Fruit fly (Drosophila melanogaster) whole organism, wandering third instar larva: ENCODE results near the gene CG7789.

Experiments
- CG32264 ChIP-seq: fragments of 200-800 bp; sonication (Bioruptor generic); optimal IDR thresholded peaks from 2 replicates; lab custom pipeline; 2016; ENCODE audit warnings: missing biosample characterization, missing genetic modification characterization
- CG9705 ChIP-seq: fragments of 200-800 bp; sonication (Bioruptor generic); optimal IDR thresholded peaks from 2 replicates; lab custom pipeline; 2018; ENCODE audit warnings: missing biosample characterization, mild to moderate bottlenecking, missing genetic modification characterization
- Dfd ChIP-seq: fragments of >200 bp; optimal IDR thresholded peaks from 2 replicates; lab custom pipeline; 2017; ENCODE audit warnings: missing biosample characterization, missing genetic modification characterization
- Dif ChIP-seq: fragments of 200-275, 200-300 bp; sonication (Bioruptor generic); optimal IDR thresholded peaks from 2 replicates; lab custom pipeline; 2018; ENCODE audit warnings: missing biosample characterization, missing genetic modification characterization; ENCODE audit not compliant: partially characterized antibody
- GATAd ChIP-seq: sonication (Bioruptor generic); optimal IDR thresholded peaks from 2 replicates; lab custom pipeline; 2016; ENCODE audit warnings: missing biosample characterization, missing genetic modification characterization
- HLH106 ChIP-seq: fragments of 200-800 bp; optimal IDR thresholded peaks from 3 replicates; lab custom pipeline; 2019; ENCODE audit warnings: missing biosample characterization, mild to moderate bottlenecking, missing genetic modification characterization, moderate library complexity
- Hnf4 ChIP-seq: fragments of 200-800 bp; sonication (Bioruptor generic); optimal IDR thresholded peaks from 2 replicates; lab custom pipeline; 2016; ENCODE audit warnings: missing biosample characterization, mild to moderate bottlenecking, missing genetic modification characterization
- Hr78 ChIP-seq: fragments of >200 bp; optimal IDR thresholded peaks from 2 replicates; lab custom pipeline; 2017; ENCODE audit warnings: missing biosample characterization, missing genetic modification characterization
- Hr83 ChIP-seq: fragments of 200-300 bp; sonication (Bioruptor generic); optimal IDR thresholded peaks from 2 replicates; lab custom pipeline; 2016; ENCODE audit warnings: missing biosample characterization, mild to moderate bottlenecking, missing genetic modification characterization, moderate library complexity; ENCODE audit not compliant: poor library complexity, severe bottlenecking
- Mio ChIP-seq: sonication (Bioruptor generic); optimal IDR thresholded peaks from 2 replicates; lab custom pipeline; 2016; ENCODE audit warnings: missing biosample characterization, missing genetic modification characterization
- Myc ChIP-seq: fragments of >200 bp; optimal IDR thresholded peaks from 2 replicates; lab custom pipeline; 2017
- N ChIP-seq: fragments of >200 bp; optimal IDR thresholded peaks from 2 replicates; lab custom pipeline; 2018; ENCODE audit warnings: missing biosample characterization, missing external identifiers, missing genetic modification characterization
- Rel ChIP-seq, 2 experiments: fragments of 200-800 bp; sonication (Bioruptor generic) in 1 of 2; optimal IDR thresholded peaks; 2 replicates in 1 of 2; 3 replicates in 1 of 2; lab custom pipeline; 2016 to 2019; ENCODE audit warnings: mild to moderate bottlenecking in 2 of 2, missing biosample characterization in 2 of 2, missing genetic modification characterization in 2 of 2, moderate library complexity in 1 of 2
- Sp1 ChIP-seq: fragments of 200-800 bp; sonication (Bioruptor generic); optimal IDR thresholded peaks from 3 replicates; lab custom pipeline; 2019; ENCODE audit warnings: missing biosample characterization, mild to moderate bottlenecking, missing genetic modification characterization, moderate library complexity
- Vsx2 ChIP-seq: fragments of 200-300, 225-300 bp; sonication (Bioruptor generic); optimal IDR thresholded peaks from 2 replicates; lab custom pipeline; 2018; ENCODE audit warnings: missing biosample characterization, missing genetic modification characterization; ENCODE audit not compliant: partially characterized antibody
- br ChIP-seq: fragments of 200-800 bp; sonication (Bioruptor generic); optimal IDR thresholded peaks from 2 replicates; lab custom pipeline; 2016; ENCODE audit warnings: missing biosample characterization, missing genetic modification characterization
- brk ChIP-seq: fragments of 200-800 bp; sonication (Bioruptor generic); optimal IDR thresholded peaks from 2 replicates; lab custom pipeline; 2016; ENCODE audit warnings: missing biosample characterization, mild to moderate bottlenecking, missing genetic modification characterization
- dmrt93B ChIP-seq: fragments of 200-800 bp; sonication (Bioruptor generic); optimal IDR thresholded peaks from 2 replicates; lab custom pipeline; 2018; ENCODE audit warnings: missing biosample characterization, mild to moderate bottlenecking, missing genetic modification characterization
- dsf ChIP-seq: sonication (Bioruptor generic); optimal IDR thresholded peaks from 2 replicates; lab custom pipeline; 2016; ENCODE audit warnings: missing biosample characterization, missing genetic modification characterization, borderline replicate concordance
- foxo ChIP-seq, 2 experiments: fragments of 200-800 bp; sonication (Bioruptor generic); optimal IDR thresholded peaks; 2 replicates in 1 of 2; 3 replicates in 1 of 2; lab custom pipeline; 2016 to 2017; ENCODE audit warnings: missing biosample characterization in 2 of 2, missing genetic modification characterization in 2 of 2
- fru ChIP-seq: fragments of 200-800 bp; sonication (Bioruptor generic); optimal IDR thresholded peaks from 3 replicates; lab custom pipeline; 2016; ENCODE audit warnings: missing biosample characterization, mild to moderate bottlenecking, missing genetic modification characterization
- h ChIP-seq: fragments of 200-800 bp; sonication (Bioruptor generic); optimal IDR thresholded peaks from 3 replicates; lab custom pipeline; 2016; ENCODE audit warnings: missing biosample characterization, mild to moderate bottlenecking, missing genetic modification characterization
- jim ChIP-seq: fragments of 175-275, 200-325 bp; sonication (Bioruptor generic); optimal IDR thresholded peaks from 2 replicates; lab custom pipeline; 2016; ENCODE audit warnings: missing biosample characterization, mild to moderate bottlenecking, missing genetic modification characterization
- pan ChIP-seq: fragments of >200 bp; optimal IDR thresholded peaks from 2 replicates; lab custom pipeline; 2017
- tai ChIP-seq: sonication (Bioruptor generic); optimal IDR thresholded peaks from 2 replicates; lab custom pipeline; 2016; ENCODE audit warnings: missing biosample characterization, missing genetic modification characterization
- usp ChIP-seq: fragments of >200 bp; optimal IDR thresholded peaks from 2 replicates; lab custom pipeline; 2017; ENCODE audit warnings: missing biosample characterization, missing genetic modification characterization
- woc ChIP-seq: sonication (Bioruptor generic); optimal IDR thresholded peaks from 2 replicates; lab custom pipeline; 2016; ENCODE audit warnings: missing biosample characterization, mild to moderate bottlenecking, missing genetic modification characterization

CG7789 gene

dm6 chr3R:29799681-29800028 lies 3.3 kb upstream of the CG7789 start:
- no peak for TF ChIP-seq Mio (GFP tag; lab: Kevin White, UChicago)
- no peak for TF ChIP-seq Rel (GFP tag; optimal IDR thresholded peaks at IDR 0.05; lab: Kevin White, UChicago)
- TF ChIP-seq Rel (tag; optimal IDR thresholded peaks at IDR 0.05; lab: Kevin White, UChicago), result peak; percentile 65
- no peak for TF ChIP-seq brk
- no peak for TF ChIP-seq br (GFP tag; lab: Kevin White, UChicago)

DNA sequence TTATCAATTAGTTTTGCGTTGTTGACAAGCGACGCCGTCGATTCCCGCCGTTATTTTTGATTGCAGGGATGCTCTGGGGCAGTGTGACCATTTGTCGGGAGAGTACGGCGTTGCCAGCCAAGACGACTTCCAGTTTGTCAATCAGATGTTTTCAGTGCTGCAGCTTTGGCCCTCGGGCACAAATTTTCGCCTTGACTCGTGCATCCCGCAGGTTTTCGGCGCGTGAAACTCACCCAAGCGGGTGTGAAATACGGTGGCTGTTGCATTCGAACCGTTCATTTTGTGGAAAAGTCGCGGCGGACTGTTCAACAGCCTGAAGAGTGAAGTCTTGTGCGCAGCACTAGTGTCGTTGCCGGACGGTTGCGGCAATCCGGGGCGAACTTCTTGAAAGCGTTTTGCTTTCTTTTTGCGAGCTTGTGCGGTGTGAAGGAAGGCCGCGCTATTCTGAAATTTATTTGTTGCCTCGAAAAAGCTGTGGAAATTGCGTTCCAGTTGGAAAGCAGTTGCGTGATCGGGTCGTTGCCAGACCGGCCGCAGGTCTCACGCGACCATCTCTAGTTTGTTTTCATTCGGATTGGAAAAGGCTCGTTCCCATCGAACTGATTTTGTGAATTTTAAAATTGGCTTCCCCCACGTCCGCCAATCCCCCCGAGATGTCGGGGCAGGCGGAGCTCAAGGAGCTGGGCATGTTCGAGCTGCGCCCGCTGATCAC lies 3.8 kb downstream of the CG7789 start, which contains the start of the genes ca and ncd:
Gene ca (plus strand): TSS at position 130 of the 712 bp plus-strand sequence.
Gene ncd (minus strand): TSS at position 446 of the 712 bp plus-strand sequence.
- no peak for TF ChIP-seq Hr83 (GFP tag; lab: Kevin White, UChicago)
- no peak for TF ChIP-seq Mio (GFP tag; lab: Kevin White, UChicago)
- TF ChIP-seq foxo (GFP tag; optimal IDR thresholded peaks at IDR 0.05; lab: Kevin White, UChicago), result no peak
- no peak for TF ChIP-seq Dfd

- TF ChIP-seq N (GFP tag; lab: Kevin White, UChicago) (no peak), br (GFP tag; lab: Kevin White, UChicago) (no peak), Rel (GFP tag; optimal IDR thresholded peaks at IDR 0.05; lab: Kevin White, UChicago) (no peak), Rel (tag; optimal IDR thresholded peaks at IDR 0.05; lab: Kevin White, UChicago) (no peak), brk (no peak), usp (GFP tag; lab: Kevin White, UChicago) (no peak), pan (no peak)
Measured at dm6 chr3R:29816266-29816665, 13.3 kb downstream of the CG7789 start, which contains the start of gene Vps16B. Gene Vps16B (minus strand): TSS chr3R:29816451.

dm6 chr3R:29817664-29818063 lies 14.7 kb downstream of the CG7789 start, which contains the start of gene CG7829:
Gene CG7829 (minus strand): TSS chr3R:29817764.
- TF ChIP-seq CG32264 (GFP tag; lab: Kevin White, UChicago) (no peak), fru (GFP tag; lab: Kevin White, UChicago) (no peak), Hr78 (GFP tag; lab: Kevin White, UChicago) (no peak), HLH106 (no peak), Dfd (no peak), CG9705 (GFP tag; lab: Kevin White, UChicago) (no peak), jim (GFP tag; lab: Kevin White, UChicago) (no peak), Mio (GFP tag; lab: Kevin White, UChicago) (no peak), Myc (lab: Kevin White, UChicago) (no peak), woc (GFP tag; lab: Kevin White, UChicago) (no peak), Dif (GFP tag; lab: Kevin White, UChicago) (no peak)

dm6 chr3R:29818434-29819268 lies 15.7 kb downstream of the CG7789 start, which contains the start of gene neo:
Gene neo (plus strand): TSS chr3R:29819131.
- TF ChIP-seq Sp1 (GFP tag; lab: Kevin White, UChicago), result no peak
- TF ChIP-seq CG9705 (GFP tag; lab: Kevin White, UChicago), result no peak
- TF ChIP-seq Hnf4 (GFP tag; lab: Kevin White, UChicago), result no peak
- TF ChIP-seq dsf (GFP tag; lab: Kevin White, UChicago), result no peak
- no peak for TF ChIP-seq Mio (GFP tag; lab: Kevin White, UChicago)
- no peak for TF ChIP-seq Dif (GFP tag; lab: Kevin White, UChicago)
- no peak for TF ChIP-seq br (GFP tag; lab: Kevin White, UChicago)
- TF ChIP-seq h (GFP tag; lab: Kevin White, UChicago), result no peak
- no peak for TF ChIP-seq Vsx2 (GFP tag; lab: Kevin White, UChicago)
- TF ChIP-seq dmrt93B (GFP tag; lab: Kevin White, UChicago), result no peak
- no peak for TF ChIP-seq foxo (GFP tag; optimal IDR thresholded peaks at IDR 0.05; lab: Kevin White, UChicago)
- no peak for TF ChIP-seq Rel (GFP tag; optimal IDR thresholded peaks at IDR 0.05; lab: Kevin White, UChicago)
- no peak for TF ChIP-seq Rel (tag; optimal IDR thresholded peaks at IDR 0.05; lab: Kevin White, UChicago)
- no peak for TF ChIP-seq Hr78 (GFP tag; lab: Kevin White, UChicago)
- TF ChIP-seq N (GFP tag; lab: Kevin White, UChicago), result no peak
- TF ChIP-seq GATAd (GFP tag; lab: Kevin White, UChicago), result no peak
- no peak for TF ChIP-seq fru (GFP tag; lab: Kevin White, UChicago)
- no peak for TF ChIP-seq brk
- TF ChIP-seq jim (GFP tag; lab: Kevin White, UChicago), result no peak
- TF ChIP-seq tai (GFP tag; lab: Kevin White, UChicago), result no peak
- TF ChIP-seq Hr83 (GFP tag; lab: Kevin White, UChicago), result no peak
